Fruit fly (Drosophila melanogaster) whole organism, adult: ENCODE data around the gene CG32079.

Experiments
- CG7101 ChIP-seq: fragments of 200-800 bp; sonication (Bioruptor generic); optimal IDR thresholded peaks from 2 replicates; lab custom pipeline; 2018; ENCODE audit warnings: missing biosample characterization, mild to moderate bottlenecking, missing genetic modification characterization, moderate library complexity
- tj ChIP-seq: fragments of 200-800 bp; sonication (Bioruptor generic); optimal IDR thresholded peaks from 3 replicates; lab custom pipeline; 2017; ENCODE audit warnings: missing biosample characterization, mild to moderate bottlenecking, missing genetic modification characterization, moderate library complexity

dm6 chr3L:11015203-11015602, 10.2 kb upstream of the CG32079 start:
- TF ChIP-seq tj (GFP tag; lab: Kevin White, UChicago) (no peak), CG7101 (tag; lab: Kevin White, UChicago) (no peak)
